Worm (Caenorhabditis elegans) whole organism, L3 larva: Measurements from ENCODE around the gene zipt-13.

ENCODE experiments used
- R02D3.7 ChIP-seq: fragments of 150-350 bp; optimal IDR thresholded peaks from 2 replicates; lab custom pipeline; 2014; ENCODE audit warnings: missing biosample characterization, missing genetic modification characterization
- egl-27 ChIP-seq: sonication (generic microtip); optimal IDR thresholded peaks from 4 replicates; lab custom pipeline; 2017; ENCODE audit warnings: missing biosample characterization, missing genetic modification reagents, missing genetic modification characterization
- elt-1 ChIP-seq: fragments of 150-350 bp; optimal IDR thresholded peaks from 2 replicates; lab custom pipeline; 2014; ENCODE audit warnings: missing biosample characterization, missing genetic modification characterization
- elt-3 ChIP-seq, 3 experiments: fragments of 150-350 bp in 1 of 3; sonication (generic microtip) in 2 of 3; optimal IDR thresholded peaks; 2 replicates in 2 of 3; 4 replicates in 1 of 3; lab custom pipeline; 2014 to 2017; ENCODE audit warnings: missing biosample characterization in 3 of 3, missing genetic modification characterization in 3 of 3
- jun-1 ChIP-seq: fragments of 150-350 bp; optimal IDR thresholded peaks from 2 replicates; lab custom pipeline; 2014; ENCODE audit warnings: missing biosample characterization, missing genetic modification reagents, missing genetic modification characterization
- nhr-28 ChIP-seq: fragments of 150-350 bp; optimal IDR thresholded peaks from 2 replicates; lab custom pipeline; 2014; ENCODE audit warnings: missing biosample characterization, missing genetic modification characterization
- nhr-76 ChIP-seq: fragments of 150-350 bp; sonication (generic microtip); optimal IDR thresholded peaks from 5 replicates; lab custom pipeline; 2014; ENCODE audit warnings: missing biosample characterization, missing genetic modification characterization
- pha-4 ChIP-seq: fragments of 150-350 bp; optimal IDR thresholded peaks from 2 replicates; lab custom pipeline; 2014; ENCODE audit warnings: missing biosample characterization, missing genetic modification reagents, missing genetic modification characterization
- pqm-1 ChIP-seq: fragments of 150-350 bp; optimal IDR thresholded peaks from 2 replicates; lab custom pipeline; 2017; ENCODE audit warnings: missing biosample characterization, missing genetic modification characterization, inconsistent platforms
- sea-2 ChIP-seq: fragments of 150-350 bp; sonication (generic microtip); optimal IDR thresholded peaks from 4 replicates; lab custom pipeline; 2014; ENCODE audit warnings: missing biosample characterization, missing genetic modification reagents, missing genetic modification characterization
- snpc-4 ChIP-seq: fragments of 150-350 bp; optimal IDR thresholded peaks from 2 replicates; lab custom pipeline; 2014; ENCODE audit warnings: missing biosample characterization, missing genetic modification characterization
- unc-39 ChIP-seq: sonication (generic microtip); optimal IDR thresholded peaks from 4 replicates; lab custom pipeline; 2017; ENCODE audit warnings: missing biosample characterization, missing genetic modification characterization

ce11 chrX:10205321-10205720 lies 31.4 kb downstream of the zipt-13 start, which contains the start of gene sex-1:
- TF ChIP-seq snpc-4 (no peak), R02D3.7 (tag; lab: Kevin White, UChicago) (no peak), pqm-1 (no peak), nhr-28 (tag; lab: Kevin White, UChicago) (no peak), sea-2 (GFP tag; lab: Kevin White, UChicago) (no peak), egl-27 (no peak), nhr-76 (tag; lab: Kevin White, UChicago) (no peak), unc-39 (no peak), elt-1 (tag; lab: Kevin White, UChicago) (no peak), pha-4 (tag; lab: Kevin White, UChicago) (no peak), elt-3 (tag; optimal IDR thresholded peaks at IDR 0.05; lab: Kevin White, UChicago) (no peak), jun-1 (tag; lab: Kevin White, UChicago) (no peak)
